Fruit fly (Drosophila melanogaster): Measurements from ENCODE around the gene CG33229.

Gene CG33229

dm6 chr3L:264378-265151 is 40.9 kb downstream of the CG33229 start, which contains the start of the genes Tudor-SN and mRpL17 (continued):
- TF ChIP-seq CG12155 (GFP tag; optimal IDR thresholded peaks at IDR 0.05), result peak; percentile 52
- TF ChIP-seq Hr3 (GFP tag; optimal IDR thresholded peaks at IDR 0.05), result peak; percentile 65
- no peak for TF ChIP-seq twi (tag; optimal IDR thresholded peaks at IDR 0.05)
- no peak for TF ChIP-seq CG8281 (tag; optimal IDR thresholded peaks at IDR 0.05)
- no peak for TF ChIP-seq CG7372 (GFP tag; IDR thresholded peaks at IDR 0.05)
- peak; percentile 83 for TF ChIP-seq Ets65A (GFP tag)
- TF ChIP-seq phol (tag; optimal IDR thresholded peaks at IDR 0.05), result peak; percentile 67
- peak; percentile 21; the same call in 1 of the 3 replicates for TF ChIP-seq tgo (GFP tag; IDR thresholded peaks at IDR 0.05)
- TF ChIP-seq lbe (GFP tag; optimal IDR thresholded peaks at IDR 0.05), result peak; percentile 66
- 0 out of 2 replicates have a peak, but pooled peaks have one; percentile 7 for TF ChIP-seq CG6689 (GFP tag; IDR thresholded peaks at IDR 0.05)
- TF ChIP-seq CG6175 (GFP tag; IDR thresholded peaks at IDR 0.05), result no peak
- no peak for TF ChIP-seq Fer1 (GFP tag; optimal IDR thresholded peaks at IDR 0.05)
- peak; percentile 95 for TF ChIP-seq ato (GFP tag; IDR thresholded peaks at IDR 0.05; ENCODE audit: partially characterized antibody)
- TF ChIP-seq chn (GFP tag; optimal IDR thresholded peaks at IDR 0.05), result peak; percentile 4
- TF ChIP-seq CG5953 (GFP tag; IDR thresholded peaks at IDR 0.05), result no peak
- TF ChIP-seq Deaf1 (tag; optimal IDR thresholded peaks at IDR 0.05), result peak; percentile 58
- TF ChIP-seq odd (GFP tag; optimal IDR thresholded peaks at IDR 0.05), result peak; percentile 28
- TF ChIP-seq B-H2 (GFP tag; optimal IDR thresholded peaks at IDR 0.05), result peak; percentile 41
- no peak for TF ChIP-seq CG3163 (GFP tag; optimal IDR thresholded peaks at IDR 0.05)
- TF ChIP-seq klu (GFP tag; IDR thresholded peaks at IDR 0.05), result peak; percentile 38; the same call in 1 of the 2 replicates
- peak; percentile 59 for TF ChIP-seq CG2120 (GFP tag; optimal IDR thresholded peaks at IDR 0.05)
- TF ChIP-seq CG2712 (tag; optimal IDR thresholded peaks at IDR 0.05), result peak; percentile 69
- TF ChIP-seq unpg (GFP tag; optimal IDR thresholded peaks at IDR 0.05), result peak; percentile 1
- 0 out of 3 replicates have a peak, but pooled peaks have one; percentile 5 for TF ChIP-seq ci (GFP tag; IDR thresholded peaks at IDR 0.05)
- TF ChIP-seq Gug (GFP tag; IDR thresholded peaks at IDR 0.05), result peak; percentile 54; the same call in 1 of the 4 replicates
- no peak for TF ChIP-seq otp (GFP tag; IDR thresholded peaks at IDR 0.05)
- TF ChIP-seq zen2 (GFP tag; IDR thresholded peaks at IDR 0.05; ENCODE audit: partially characterized antibody), result peak; percentile 96
- TF ChIP-seq E2f1 (GFP tag; IDR thresholded peaks at IDR 0.05), result no peak
- TF ChIP-seq CG11085 (GFP tag; IDR thresholded peaks at IDR 0.05), result peak; percentile 52; the same call in 1 of the 2 replicates
- TF ChIP-seq bsh (GFP tag; optimal IDR thresholded peaks at IDR 0.05), result peak in 1 of 2 experiments; percentile 11
- peak; percentile 96 for TF ChIP-seq Dll (GFP tag; IDR thresholded peaks at IDR 0.05; ENCODE audit: partially characterized antibody)
- TF ChIP-seq Dp (GFP tag; optimal IDR thresholded peaks at IDR 0.05), result peak; percentile 53
- peak; percentile 39 for TF ChIP-seq CG10209 (GFP tag; optimal IDR thresholded peaks at IDR 0.05)
- TF ChIP-seq CG14710 (tag; optimal IDR thresholded peaks at IDR 0.05), result peak; percentile 93
- TF ChIP-seq CG2889 (GFP tag; IDR thresholded peaks at IDR 0.05), result no peak
- TF ChIP-seq CG32532 (GFP tag; IDR thresholded peaks at IDR 0.05), result peak; percentile 40; the same call in 1 of the 2 replicates
- TF ChIP-seq Antp (GFP tag; optimal IDR thresholded peaks at IDR 0.05), result no peak
- TF ChIP-seq danr (GFP tag; IDR thresholded peaks at IDR 0.05), result no peak
- no peak for TF ChIP-seq Atf3 (GFP tag; optimal IDR thresholded peaks at IDR 0.05)
- TF ChIP-seq Tbp (GFP tag; optimal IDR thresholded peaks at IDR 0.05), result no peak
- peak; percentile 23 for TF ChIP-seq CG8944 (GFP tag; optimal IDR thresholded peaks at IDR 0.05)
- TF ChIP-seq wdn (GFP tag; IDR thresholded peaks at IDR 0.05), result no peak
- peak; percentile 64 for TF ChIP-seq Sox100B (GFP tag; optimal IDR thresholded peaks at IDR 0.05)
- peak; percentile 61 for TF ChIP-seq Xbp1 (GFP tag; optimal IDR thresholded peaks at IDR 0.05)
- peak; percentile 98 for TF ChIP-seq CG16813 (GFP tag; IDR thresholded peaks at IDR 0.05; ENCODE audit: partially characterized antibody)
- TF ChIP-seq cg (GFP tag; optimal IDR thresholded peaks at IDR 0.05), result no peak
- TF ChIP-seq corto (GFP tag; optimal IDR thresholded peaks at IDR 0.05), result peak; percentile 70
- TF ChIP-seq sim (GFP tag; IDR thresholded peaks at IDR 0.05), result no peak
- peak; percentile 47 for TF ChIP-seq CG2678 (tag; optimal IDR thresholded peaks at IDR 0.05)

All from whole organism, embryonic.